Fruit fly (Drosophila melanogaster) whole organism, wandering third instar larva: ENCODE data around the gene CG2926.

Experiments used
- Abd-B ChIP-seq: fragments of >200 bp; optimal IDR thresholded peaks from 2 replicates; lab custom pipeline; 2017; ENCODE audit warnings: missing biosample characterization, missing genetic modification characterization
- CG32264 ChIP-seq: fragments of 200-800 bp; sonication (Bioruptor generic); optimal IDR thresholded peaks from 2 replicates; lab custom pipeline; 2016; ENCODE audit warnings: missing biosample characterization, missing genetic modification characterization
- CG9705 ChIP-seq: fragments of 200-800 bp; sonication (Bioruptor generic); optimal IDR thresholded peaks from 2 replicates; lab custom pipeline; 2018; ENCODE audit warnings: missing biosample characterization, mild to moderate bottlenecking, missing genetic modification characterization
- CrebA ChIP-seq: fragments of 200-800 bp; sonication (Bioruptor generic); optimal IDR thresholded peaks from 2 replicates; lab custom pipeline; 2016; ENCODE audit warnings: missing biosample characterization, mild to moderate bottlenecking, missing genetic modification characterization, borderline replicate concordance
- Dfd ChIP-seq: fragments of >200 bp; optimal IDR thresholded peaks from 2 replicates; lab custom pipeline; 2017; ENCODE audit warnings: missing biosample characterization, missing genetic modification characterization
- Dif ChIP-seq: fragments of 200-275, 200-300 bp; sonication (Bioruptor generic); optimal IDR thresholded peaks from 2 replicates; lab custom pipeline; 2018; ENCODE audit warnings: missing biosample characterization, missing genetic modification characterization; ENCODE audit not compliant: partially characterized antibody
- GATAd ChIP-seq: sonication (Bioruptor generic); optimal IDR thresholded peaks from 2 replicates; lab custom pipeline; 2016; ENCODE audit warnings: missing biosample characterization, missing genetic modification characterization
- HLH106 ChIP-seq: fragments of 200-800 bp; optimal IDR thresholded peaks from 3 replicates; lab custom pipeline; 2019; ENCODE audit warnings: missing biosample characterization, mild to moderate bottlenecking, missing genetic modification characterization, moderate library complexity
- Hnf4 ChIP-seq: fragments of 200-800 bp; sonication (Bioruptor generic); optimal IDR thresholded peaks from 2 replicates; lab custom pipeline; 2016; ENCODE audit warnings: missing biosample characterization, mild to moderate bottlenecking, missing genetic modification characterization
- Hr78 ChIP-seq: fragments of >200 bp; optimal IDR thresholded peaks from 2 replicates; lab custom pipeline; 2017; ENCODE audit warnings: missing biosample characterization, missing genetic modification characterization
- Hr83 ChIP-seq: fragments of 200-300 bp; sonication (Bioruptor generic); optimal IDR thresholded peaks from 2 replicates; lab custom pipeline; 2016; ENCODE audit warnings: missing biosample characterization, mild to moderate bottlenecking, missing genetic modification characterization, moderate library complexity; ENCODE audit not compliant: poor library complexity, severe bottlenecking
- Jra ChIP-seq: sonication (Bioruptor generic); optimal IDR thresholded peaks from 2 replicates; lab custom pipeline; 2016; ENCODE audit warnings: missing biosample characterization, missing genetic modification characterization
- Mio ChIP-seq: sonication (Bioruptor generic); optimal IDR thresholded peaks from 2 replicates; lab custom pipeline; 2016; ENCODE audit warnings: missing biosample characterization, missing genetic modification characterization
- Myc ChIP-seq: fragments of >200 bp; optimal IDR thresholded peaks from 2 replicates; lab custom pipeline; 2017
- N ChIP-seq: fragments of >200 bp; optimal IDR thresholded peaks from 2 replicates; lab custom pipeline; 2018; ENCODE audit warnings: missing biosample characterization, missing external identifiers, missing genetic modification characterization
- OdsH ChIP-seq: fragments of 200-800 bp; sonication (Bioruptor generic); optimal IDR thresholded peaks from 2 replicates; lab custom pipeline; 2016; ENCODE audit warnings: missing biosample characterization, mild to moderate bottlenecking, missing genetic modification characterization
- Rel ChIP-seq, 2 experiments: fragments of 200-800 bp; sonication (Bioruptor generic) in 1 of 2; optimal IDR thresholded peaks; 2 replicates in 1 of 2; 3 replicates in 1 of 2; lab custom pipeline; 2016 to 2019; ENCODE audit warnings: mild to moderate bottlenecking in 2 of 2, missing biosample characterization in 2 of 2, missing genetic modification characterization in 2 of 2, moderate library complexity in 1 of 2
- Sp1 ChIP-seq: fragments of 200-800 bp; sonication (Bioruptor generic); optimal IDR thresholded peaks from 3 replicates; lab custom pipeline; 2019; ENCODE audit warnings: missing biosample characterization, mild to moderate bottlenecking, missing genetic modification characterization, moderate library complexity
- Vsx2 ChIP-seq: fragments of 200-300, 225-300 bp; sonication (Bioruptor generic); optimal IDR thresholded peaks from 2 replicates; lab custom pipeline; 2018; ENCODE audit warnings: missing biosample characterization, missing genetic modification characterization; ENCODE audit not compliant: partially characterized antibody
- br ChIP-seq: fragments of 200-800 bp; sonication (Bioruptor generic); optimal IDR thresholded peaks from 2 replicates; lab custom pipeline; 2016; ENCODE audit warnings: missing biosample characterization, missing genetic modification characterization
- brk ChIP-seq: fragments of 200-800 bp; sonication (Bioruptor generic); optimal IDR thresholded peaks from 2 replicates; lab custom pipeline; 2016; ENCODE audit warnings: missing biosample characterization, mild to moderate bottlenecking, missing genetic modification characterization
- dl ChIP-seq, 2 experiments: fragments of 175-275, 200-275 bp in 1 of 2; fragments of 200-275 bp in 1 of 2; sonication (Bioruptor generic); optimal IDR thresholded peaks; lab custom pipeline; 2018; ENCODE audit warnings: mild to moderate bottlenecking in 2 of 2, missing biosample characterization in 2 of 2, missing genetic modification characterization in 2 of 2, moderate library complexity in 2 of 2; ENCODE audit not compliant: partially characterized antibody in 2 of 2, insufficient read depth in 1 of 2
- dmrt93B ChIP-seq: fragments of 200-800 bp; sonication (Bioruptor generic); optimal IDR thresholded peaks from 2 replicates; lab custom pipeline; 2018; ENCODE audit warnings: missing biosample characterization, mild to moderate bottlenecking, missing genetic modification characterization
- dsf ChIP-seq: sonication (Bioruptor generic); optimal IDR thresholded peaks from 2 replicates; lab custom pipeline; 2016; ENCODE audit warnings: missing biosample characterization, missing genetic modification characterization, borderline replicate concordance
- ey ChIP-seq: fragments of 200-800 bp; sonication (Bioruptor generic); optimal IDR thresholded peaks from 2 replicates; lab custom pipeline; 2016; ENCODE audit warnings: missing biosample characterization, missing genetic modification characterization
- foxo ChIP-seq, 2 experiments: fragments of 200-800 bp; sonication (Bioruptor generic); optimal IDR thresholded peaks; 2 replicates in 1 of 2; 3 replicates in 1 of 2; lab custom pipeline; 2016 to 2017; ENCODE audit warnings: missing biosample characterization in 2 of 2, missing genetic modification characterization in 2 of 2
- fru ChIP-seq: fragments of 200-800 bp; sonication (Bioruptor generic); optimal IDR thresholded peaks from 3 replicates; lab custom pipeline; 2016; ENCODE audit warnings: missing biosample characterization, mild to moderate bottlenecking, missing genetic modification characterization
- h ChIP-seq: fragments of 200-800 bp; sonication (Bioruptor generic); optimal IDR thresholded peaks from 3 replicates; lab custom pipeline; 2016; ENCODE audit warnings: missing biosample characterization, mild to moderate bottlenecking, missing genetic modification characterization
- jim ChIP-seq: fragments of 175-275, 200-325 bp; sonication (Bioruptor generic); optimal IDR thresholded peaks from 2 replicates; lab custom pipeline; 2016; ENCODE audit warnings: missing biosample characterization, mild to moderate bottlenecking, missing genetic modification characterization
- lola ChIP-seq: fragments of >200 bp; optimal IDR thresholded peaks from 2 replicates; lab custom pipeline; 2017; ENCODE audit warnings: missing biosample characterization, missing genetic modification characterization
- pan ChIP-seq: fragments of >200 bp; optimal IDR thresholded peaks from 2 replicates; lab custom pipeline; 2017
- psq ChIP-seq: fragments of 200-800 bp; sonication (Bioruptor generic); optimal IDR thresholded peaks from 3 replicates; lab custom pipeline; 2017; ENCODE audit warnings: missing biosample characterization, mild to moderate bottlenecking, missing genetic modification characterization, moderate library complexity
- rgr ChIP-seq: fragments of 200-800 bp; sonication (Bioruptor generic); optimal IDR thresholded peaks from 3 replicates; lab custom pipeline; 2016; ENCODE audit warnings: missing biosample characterization, mild to moderate bottlenecking, missing genetic modification characterization
- sage ChIP-seq: fragments of 200-800 bp; sonication (Bioruptor generic); optimal IDR thresholded peaks from 2 replicates; lab custom pipeline; 2016; ENCODE audit warnings: missing biosample characterization, mild to moderate bottlenecking, missing genetic modification characterization
- sv ChIP-seq: fragments of 200-800 bp; sonication (Bioruptor generic); optimal IDR thresholded peaks from 3 replicates; lab custom pipeline; 2016; ENCODE audit warnings: missing biosample characterization, missing genetic modification characterization
- tai ChIP-seq: sonication (Bioruptor generic); optimal IDR thresholded peaks from 2 replicates; lab custom pipeline; 2016; ENCODE audit warnings: missing biosample characterization, missing genetic modification characterization
- usp ChIP-seq: fragments of >200 bp; optimal IDR thresholded peaks from 2 replicates; lab custom pipeline; 2017; ENCODE audit warnings: missing biosample characterization, missing genetic modification characterization
- woc ChIP-seq: sonication (Bioruptor generic); optimal IDR thresholded peaks from 2 replicates; lab custom pipeline; 2016; ENCODE audit warnings: missing biosample characterization, mild to moderate bottlenecking, missing genetic modification characterization

CG2926 gene

DNA sequence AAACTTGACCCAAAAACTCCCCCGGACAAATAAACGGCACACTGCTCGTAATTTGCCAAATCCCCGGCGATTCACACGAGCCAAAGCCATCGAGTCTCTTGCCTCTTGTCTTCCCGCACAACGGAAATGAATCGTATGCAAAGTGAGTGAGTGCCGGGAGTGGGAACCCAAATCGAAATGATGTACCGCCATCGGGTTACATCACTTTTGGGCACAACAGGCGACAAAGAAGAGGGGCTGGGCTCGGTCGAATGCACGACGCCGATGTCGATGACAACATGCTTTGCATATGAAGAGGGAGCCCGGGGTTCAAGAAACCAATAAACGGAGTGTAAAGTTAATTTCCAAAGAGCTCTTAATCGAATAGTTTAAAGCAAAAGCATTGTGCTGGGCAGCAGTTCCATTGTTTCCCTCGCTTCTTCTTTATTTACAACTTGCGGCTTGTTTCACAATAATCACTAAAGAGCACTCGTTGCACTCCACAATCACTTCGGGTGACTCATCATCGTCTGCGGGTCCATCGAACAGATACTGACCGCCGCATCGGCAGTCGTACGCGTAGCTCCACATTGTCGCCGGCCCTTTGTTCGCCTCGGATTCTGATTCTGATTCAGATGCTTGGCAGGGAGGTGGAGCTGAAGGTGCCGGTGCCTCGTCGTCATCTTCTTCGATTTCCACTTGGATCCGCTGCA, 33.7 kb upstream of the CG2926 start:
- TF ChIP-seq CG32264 (GFP tag; lab: Kevin White, UChicago), result no peak
- no peak for TF ChIP-seq Rel (GFP tag; optimal IDR thresholded peaks at IDR 0.05; lab: Kevin White, UChicago)
- TF ChIP-seq Rel (tag; optimal IDR thresholded peaks at IDR 0.05; lab: Kevin White, UChicago), result peak; percentile 15

DNA sequence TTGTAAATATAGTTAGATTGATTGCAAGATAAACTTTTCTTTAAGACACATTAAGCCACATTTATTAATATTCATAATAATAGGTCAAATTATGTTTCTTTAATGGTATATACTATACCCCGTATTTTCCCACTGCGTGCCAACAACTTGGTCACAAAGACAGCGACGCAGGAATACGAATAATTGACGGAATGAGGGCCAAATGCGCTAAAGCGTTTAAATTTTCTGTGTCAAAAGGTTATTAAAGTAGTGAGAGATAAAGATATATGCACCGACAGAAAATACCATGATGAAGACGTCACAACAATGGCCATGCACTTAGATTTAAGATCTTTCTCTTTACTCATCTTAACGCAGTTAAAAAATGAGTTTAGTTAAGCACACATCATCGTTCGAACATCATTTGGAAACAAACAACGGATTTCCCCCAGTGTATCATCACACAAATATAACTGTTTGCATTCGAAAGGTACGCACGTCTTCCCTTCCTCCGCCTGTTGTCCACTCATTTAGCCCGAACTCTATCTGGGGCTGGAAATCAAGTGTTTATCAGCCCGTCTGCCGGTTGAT, 32.3 kb upstream of the CG2926 start:
- TF ChIP-seq pan (no peak), lola (GFP tag; lab: Kevin White, UChicago) (no peak), jim (GFP tag; lab: Kevin White, UChicago) (no peak), woc (GFP tag; lab: Kevin White, UChicago) (peak; percentile 32), Myc (lab: Kevin White, UChicago) (no peak), Hnf4 (GFP tag; lab: Kevin White, UChicago) (peak; percentile 22), Hr83 (peak; percentile 60), Jra (GFP tag; lab: Kevin White, UChicago) (no peak), CrebA (no peak), Rel (GFP tag; optimal IDR thresholded peaks at IDR 0.05; lab: Kevin White, UChicago) (no peak), Rel (tag; optimal IDR thresholded peaks at IDR 0.05; lab: Kevin White, UChicago) (no peak), N (no peak), Dfd (GFP tag; lab: Kevin White, UChicago) (no peak), dl (GFP tag; optimal IDR thresholded peaks at IDR 0.05; lab: Kevin White, UChicago; ENCODE audit: insufficient read depth in 1 of 2, partially characterized antibody in 2 of 2) (no peak), dsf (GFP tag; lab: Kevin White, UChicago) (no peak), Dif (GFP tag; lab: Kevin White, UChicago) (no peak), fru (GFP tag; lab: Kevin White, UChicago) (peak; percentile 67), Mio (peak; percentile 3), Vsx2 (GFP tag; lab: Kevin White, UChicago) (no peak), br (GFP tag; lab: Kevin White, UChicago) (peak; percentile 8), ey (GFP tag; lab: Kevin White, UChicago) (peak; percentile 67), psq (peak; percentile 58), HLH106 (peak; percentile 38), sv (GFP tag; lab: Kevin White, UChicago) (peak; percentile 60), brk (GFP tag; lab: Kevin White, UChicago) (no peak), CG9705 (GFP tag; lab: Kevin White, UChicago) (no peak), dmrt93B (GFP tag; lab: Kevin White, UChicago) (peak; percentile 41), foxo (GFP tag; optimal IDR thresholded peaks at IDR 0.05; lab: Kevin White, UChicago) (peak in 1 of 2 experiments; percentile 68), h (GFP tag; lab: Kevin White, UChicago) (peak; percentile 71), CG32264 (GFP tag; lab: Kevin White, UChicago) (no peak), sage (GFP tag; lab: Kevin White, UChicago) (no peak), Sp1 (GFP tag; lab: Kevin White, UChicago) (peak; percentile 50), Hr78 (GFP tag; lab: Kevin White, UChicago) (no peak), rgr (GFP tag; lab: Kevin White, UChicago) (peak; percentile 72), Abd-B (GFP tag; lab: Kevin White, UChicago) (no peak), OdsH (GFP tag; lab: Kevin White, UChicago) (peak; percentile 59), usp (GFP tag; lab: Kevin White, UChicago) (no peak), tai (no peak), GATAd (GFP tag; lab: Kevin White, UChicago) (no peak)
